Fruit fly (Drosophila melanogaster) S2 (cell line): ENCODE data around the gene Obp99c.

Source experiments
- CG8478 ChIP-seq: fragments of >200 bp; optimal IDR thresholded peaks from 2 replicates; lab custom pipeline; 2018
- CTCF ChIP-seq, 2 experiments: fragments of >200 bp; optimal IDR thresholded peaks; 2 replicates each; lab custom pipeline; 2018

dm6 chr3R:29675333-29675732, 13.8 kb downstream of the Obp99c start, which contains the start of the genes Bub3 and Cap-D2:
- TF ChIP-seq CTCF (optimal IDR thresholded peaks at IDR 0.05; lab: Kevin White, UChicago) (no peak), CG8478 (no peak)
